Worm (Caenorhabditis elegans) whole organism, L3 larva: ENCODE measurements around the gene irld-64.

Experiments
- R02D3.7 ChIP-seq: fragments of 150-350 bp; optimal IDR thresholded peaks from 2 replicates; lab custom pipeline; 2014; ENCODE audit warnings: missing biosample characterization, missing genetic modification characterization
- ZK546.5 ChIP-seq: sonication (generic microtip); optimal IDR thresholded peaks from 2 replicates; lab custom pipeline; 2017; ENCODE audit warnings: missing biosample characterization, missing genetic modification characterization
- aly-2 ChIP-seq: fragments of 150-350 bp; optimal IDR thresholded peaks from 2 replicates; lab custom pipeline; 2014; ENCODE audit warnings: missing biosample characterization, missing genetic modification characterization
- ama-1 ChIP-seq: fragments of 150-350 bp; optimal IDR thresholded peaks from 2 replicates; lab custom pipeline; 2018
- ceh-16 ChIP-seq: sonication (generic microtip); optimal IDR thresholded peaks from 2 replicates; lab custom pipeline; 2017; ENCODE audit warnings: missing biosample characterization, missing genetic modification characterization
- ceh-28 ChIP-seq: fragments of 150-350 bp; optimal IDR thresholded peaks from 2 replicates; lab custom pipeline; 2014; ENCODE audit warnings: missing biosample characterization, missing genetic modification reagents, missing genetic modification characterization
- ceh-82 ChIP-seq: fragments of 150-350 bp; optimal IDR thresholded peaks from 2 replicates; lab custom pipeline; 2014; ENCODE audit warnings: missing biosample characterization, missing genetic modification characterization
- ceh-9 ChIP-seq: sonication (generic microtip); optimal IDR thresholded peaks from 2 replicates; lab custom pipeline; 2018; ENCODE audit warnings: missing biosample characterization, missing genetic modification characterization
- daf-12 ChIP-seq: fragments of 150-350 bp; optimal IDR thresholded peaks from 2 replicates; lab custom pipeline; 2014; ENCODE audit warnings: missing biosample characterization, missing genetic modification reagents, missing genetic modification characterization
- egl-27 ChIP-seq: sonication (generic microtip); optimal IDR thresholded peaks from 4 replicates; lab custom pipeline; 2017; ENCODE audit warnings: missing biosample characterization, missing genetic modification reagents, missing genetic modification characterization
- egl-5 ChIP-seq: fragments of 150-350 bp; optimal IDR thresholded peaks from 2 replicates; lab custom pipeline; 2017; ENCODE audit warnings: missing biosample characterization, missing genetic modification reagents, missing genetic modification characterization, inconsistent platforms
- elt-1 ChIP-seq: fragments of 150-350 bp; optimal IDR thresholded peaks from 2 replicates; lab custom pipeline; 2014; ENCODE audit warnings: missing biosample characterization, missing genetic modification characterization
- elt-2 ChIP-seq: sonication (generic microtip); optimal IDR thresholded peaks from 2 replicates; lab custom pipeline; 2016; ENCODE audit warnings: missing genetic modification reagents, mild to moderate bottlenecking, missing genetic modification characterization, missing compliant biosample characterization
- elt-3 ChIP-seq, 3 experiments: fragments of 150-350 bp in 1 of 3; sonication (generic microtip) in 2 of 3; optimal IDR thresholded peaks; 2 replicates in 2 of 3; 4 replicates in 1 of 3; lab custom pipeline; 2014 to 2017; ENCODE audit warnings: missing biosample characterization in 3 of 3, missing genetic modification characterization in 3 of 3
- eor-1 ChIP-seq, 2 experiments: fragments of 150-350 bp; optimal IDR thresholded peaks; 2 replicates each; lab custom pipeline; 2014 to 2018; ENCODE audit warnings: missing biosample characterization in 2 of 2, missing genetic modification characterization in 2 of 2
- fkh-10 ChIP-seq: sonication (generic microtip); optimal IDR thresholded peaks from 2 replicates; lab custom pipeline; 2017; ENCODE audit warnings: missing biosample characterization, missing genetic modification reagents, missing genetic modification characterization
- fkh-2 ChIP-seq: fragments of 150-350 bp; optimal IDR thresholded peaks from 2 replicates; lab custom pipeline; 2014; ENCODE audit warnings: missing biosample characterization, missing genetic modification reagents, missing genetic modification characterization
- fos-1 ChIP-seq: fragments of 150-350 bp; optimal IDR thresholded peaks from 2 replicates; lab custom pipeline; 2014; ENCODE audit warnings: missing biosample characterization, missing genetic modification characterization
- hmg-11 ChIP-seq: sonication (generic microtip); optimal IDR thresholded peaks from 2 replicates; lab custom pipeline; 2016; ENCODE audit warnings: missing genetic modification characterization, missing compliant biosample characterization
- jun-1 ChIP-seq: fragments of 150-350 bp; optimal IDR thresholded peaks from 2 replicates; lab custom pipeline; 2014; ENCODE audit warnings: missing biosample characterization, missing genetic modification reagents, missing genetic modification characterization
- lin-15B ChIP-seq: fragments of 150-350 bp; optimal IDR thresholded peaks from 2 replicates; lab custom pipeline; 2014; ENCODE audit warnings: missing biosample characterization, missing genetic modification characterization
- lin-39 ChIP-seq: fragments of 150-350 bp; optimal IDR thresholded peaks from 2 replicates; lab custom pipeline; 2018; ENCODE audit warnings: missing biosample characterization, missing genetic modification reagents, missing genetic modification characterization
- lsy-12 ChIP-seq: sonication (generic microtip); optimal IDR thresholded peaks from 2 replicates; lab custom pipeline; 2016; ENCODE audit warnings: mild to moderate bottlenecking, missing genetic modification characterization, missing compliant biosample characterization
- mdl-1 ChIP-seq: fragments of 150-350 bp; optimal IDR thresholded peaks from 2 replicates; lab custom pipeline; 2014; ENCODE audit warnings: missing biosample characterization, missing genetic modification characterization
- mml-1 ChIP-seq: fragments of 150-350 bp; sonication (generic microtip); optimal IDR thresholded peaks from 3 replicates; lab custom pipeline; 2014; ENCODE audit warnings: missing biosample characterization, missing genetic modification characterization
- nfya-1 ChIP-seq: sonication (generic microtip); optimal IDR thresholded peaks from 2 replicates; lab custom pipeline; 2017; ENCODE audit warnings: missing genetic modification characterization, mild to moderate bottlenecking, missing compliant biosample characterization, antibody characterized with exemption, moderate library complexity; ENCODE audit not compliant: insufficient read depth
- nhr-11 ChIP-seq: fragments of 150-350 bp; optimal IDR thresholded peaks from 2 replicates; lab custom pipeline; 2014; ENCODE audit warnings: missing biosample characterization, missing genetic modification characterization
- nhr-12 ChIP-seq: fragments of 150-350 bp; optimal IDR thresholded peaks from 2 replicates; lab custom pipeline; 2014; ENCODE audit warnings: missing biosample characterization, missing genetic modification characterization
- nhr-23 ChIP-seq: fragments of 150-350 bp; optimal IDR thresholded peaks from 2 replicates; lab custom pipeline; 2014; ENCODE audit warnings: missing biosample characterization, missing genetic modification reagents, missing genetic modification characterization
- nhr-237 ChIP-seq: fragments of 150-350 bp; optimal IDR thresholded peaks from 2 replicates; lab custom pipeline; 2014; ENCODE audit warnings: missing biosample characterization, missing genetic modification characterization
- nhr-25 ChIP-seq: sonication (generic microtip); optimal IDR thresholded peaks from 2 replicates; lab custom pipeline; 2017; ENCODE audit warnings: missing biosample characterization, missing genetic modification characterization
- nhr-28 ChIP-seq: fragments of 150-350 bp; optimal IDR thresholded peaks from 2 replicates; lab custom pipeline; 2014; ENCODE audit warnings: missing biosample characterization, missing genetic modification characterization
- nhr-43 ChIP-seq: sonication (generic microtip); optimal IDR thresholded peaks from 2 replicates; lab custom pipeline; 2016; ENCODE audit warnings: mild to moderate bottlenecking, missing genetic modification characterization, missing compliant biosample characterization; ENCODE audit not compliant: poor library complexity, severe bottlenecking
- nhr-67 ChIP-seq: fragments of 150-350 bp; optimal IDR thresholded peaks from 2 replicates; lab custom pipeline; 2014; ENCODE audit warnings: missing biosample characterization, missing genetic modification characterization
- nhr-76 ChIP-seq: fragments of 150-350 bp; sonication (generic microtip); optimal IDR thresholded peaks from 5 replicates; lab custom pipeline; 2014; ENCODE audit warnings: missing biosample characterization, missing genetic modification characterization
- nhr-77 ChIP-seq: fragments of 150-350 bp; optimal IDR thresholded peaks from 2 replicates; lab custom pipeline; 2014; ENCODE audit warnings: missing biosample characterization, missing genetic modification characterization
- pha-4 ChIP-seq: fragments of 150-350 bp; optimal IDR thresholded peaks from 2 replicates; lab custom pipeline; 2014; ENCODE audit warnings: missing biosample characterization, missing genetic modification reagents, missing genetic modification characterization
- pqm-1 ChIP-seq: fragments of 150-350 bp; optimal IDR thresholded peaks from 2 replicates; lab custom pipeline; 2017; ENCODE audit warnings: missing biosample characterization, missing genetic modification characterization, inconsistent platforms
- sea-2 ChIP-seq: fragments of 150-350 bp; sonication (generic microtip); optimal IDR thresholded peaks from 4 replicates; lab custom pipeline; 2014; ENCODE audit warnings: missing biosample characterization, missing genetic modification reagents, missing genetic modification characterization
- skn-1 ChIP-seq: fragments of 150-350 bp; optimal IDR thresholded peaks from 2 replicates; lab custom pipeline; 2014; ENCODE audit warnings: missing biosample characterization, missing genetic modification characterization
- snpc-4 ChIP-seq: fragments of 150-350 bp; optimal IDR thresholded peaks from 2 replicates; lab custom pipeline; 2014; ENCODE audit warnings: missing biosample characterization, missing genetic modification characterization
- tbx-2 ChIP-seq: sonication (generic microtip); optimal IDR thresholded peaks from 2 replicates; lab custom pipeline; 2016; ENCODE audit warnings: mild to moderate bottlenecking, missing genetic modification characterization, missing compliant biosample characterization
- unc-39 ChIP-seq: sonication (generic microtip); optimal IDR thresholded peaks from 4 replicates; lab custom pipeline; 2017; ENCODE audit warnings: missing biosample characterization, missing genetic modification characterization
- unc-62 ChIP-seq: fragments of 150-350 bp; sonication (generic microtip); optimal IDR thresholded peaks from 4 replicates; lab custom pipeline; 2014; ENCODE audit warnings: missing biosample characterization, missing genetic modification reagents, missing genetic modification characterization
- zag-1 ChIP-seq: fragments of 150-350 bp; optimal IDR thresholded peaks from 2 replicates; lab custom pipeline; 2014; ENCODE audit warnings: missing biosample characterization, missing genetic modification characterization
- ztf-11 ChIP-seq: fragments of 150-350 bp; optimal IDR thresholded peaks from 2 replicates; lab custom pipeline; 2014; ENCODE audit warnings: missing biosample characterization, missing genetic modification characterization
- ztf-4 ChIP-seq: fragments of 150-350 bp; optimal IDR thresholded peaks from 2 replicates; lab custom pipeline; 2014; ENCODE audit warnings: missing biosample characterization, missing genetic modification characterization

Gene irld-64

DNA sequence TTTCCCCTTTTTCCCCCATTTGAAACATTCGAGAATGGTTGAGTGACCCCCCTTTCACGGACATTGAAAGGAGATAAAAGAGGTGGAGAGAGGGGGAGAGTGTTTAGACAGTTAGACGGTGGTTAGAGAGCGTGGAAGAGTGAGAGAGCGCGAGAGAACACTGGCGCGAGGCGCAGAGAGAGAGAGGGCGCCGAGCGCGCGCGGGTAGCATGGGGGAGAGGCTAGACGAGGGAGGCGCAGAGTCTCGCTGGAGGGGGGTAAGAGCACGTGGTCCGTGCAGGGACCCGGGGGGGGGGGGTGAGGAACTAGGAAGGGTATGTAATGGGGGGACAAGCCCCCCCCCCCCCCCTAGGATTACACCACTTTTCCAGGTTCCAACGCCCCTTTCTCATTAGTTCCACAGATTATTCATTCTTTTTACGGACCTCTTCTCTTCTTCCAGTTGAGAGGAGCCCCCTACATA, 43.6 kb upstream of the irld-64 start:
- TF ChIP-seq elt-1 (tag; lab: Kevin White, UChicago) (peak; percentile 84), ceh-16 (tag; lab: Kevin White, UChicago) (no peak), nhr-43 (tag; lab: Kevin White, UChicago) (peak; percentile 93), ZK546.5 (no peak), ceh-9 (no peak), sea-2 (GFP tag; lab: Kevin White, UChicago) (peak; percentile 7), hmg-11 (tag; lab: Kevin White, UChicago) (peak; percentile 81), pha-4 (tag; lab: Kevin White, UChicago) (peak; percentile 97), snpc-4 (tag; lab: Kevin White, UChicago) (peak; percentile 47), lsy-12 (tag; lab: Kevin White, UChicago) (peak; percentile 95), aly-2 (no peak), nhr-237 (tag; lab: Kevin White, UChicago) (no peak), ama-1 (lab: Kevin White, UChicago) (peak; percentile 82), elt-2 (peak; percentile 87), nhr-76 (no peak), ceh-82 (tag; lab: Kevin White, UChicago) (peak; percentile 87), zag-1 (tag; lab: Kevin White, UChicago) (peak; percentile 80), R02D3.7 (tag; lab: Kevin White, UChicago) (peak; percentile 78), nhr-23 (tag; lab: Kevin White, UChicago) (peak; percentile 97), nhr-11 (tag; lab: Kevin White, UChicago) (peak; percentile 81), eor-1 (tag; optimal IDR thresholded peaks at IDR 0.05; lab: Kevin White, UChicago) (peak in 1 of 2 experiments; percentile 83), egl-27 (peak; percentile 87), nhr-77 (tag; lab: Kevin White, UChicago) (no peak), pqm-1 (tag; lab: Kevin White, UChicago) (peak; percentile 84), nhr-28 (tag; lab: Kevin White, UChicago) (no peak), nfya-1 (tag; lab: Kevin White, UChicago) (peak; percentile 95), nhr-25 (tag; lab: Kevin White, UChicago) (peak; percentile 97), nhr-67 (no peak), tbx-2 (tag; lab: Kevin White, UChicago) (peak; percentile 82), ceh-28 (tag; lab: Kevin White, UChicago) (peak; percentile 90), ztf-11 (tag; lab: Kevin White, UChicago) (no peak), skn-1 (tag; lab: Kevin White, UChicago) (peak; percentile 59), elt-3 (tag; optimal IDR thresholded peaks at IDR 0.05; lab: Kevin White, UChicago) (peak in 2 of 3 experiments; percentile 1 to 37), mml-1 (tag; lab: Kevin White, UChicago) (no peak), fkh-10 (GFP tag; lab: Kevin White, UChicago) (peak; percentile 69), jun-1 (tag; lab: Kevin White, UChicago) (peak; percentile 98), ztf-4 (tag; lab: Kevin White, UChicago) (no peak), egl-5 (tag; lab: Kevin White, UChicago) (peak; percentile 74), fos-1 (peak; percentile 70), mdl-1 (tag; lab: Kevin White, UChicago) (peak; percentile 98), unc-39 (tag; lab: Kevin White, UChicago) (no peak), unc-62 (GFP tag; lab: Kevin White, UChicago) (peak; percentile 78), nhr-12 (tag; lab: Kevin White, UChicago) (no peak), daf-12 (tag; lab: Kevin White, UChicago) (peak; percentile 60), lin-39 (tag; lab: Kevin White, UChicago) (peak; percentile 99), lin-15B (tag; lab: Kevin White, UChicago) (peak; percentile 63), fkh-2 (tag; lab: Kevin White, UChicago) (no peak)
